Worm (Caenorhabditis elegans) whole organism, L3 larva: ENCODE measurements around the gene wdr-62.
A peak's percentile ranks its signal among the peaks of the same experiment; 100 is the strongest.

ENCODE experiments used
- R02D3.7 ChIP-seq: fragments of 150-350 bp; optimal IDR thresholded peaks from 2 replicates; lab custom pipeline; 2014; ENCODE audit warnings: missing biosample characterization, missing genetic modification characterization
- ama-1 ChIP-seq: fragments of 150-350 bp; optimal IDR thresholded peaks from 2 replicates; lab custom pipeline; 2018
- ceh-16 ChIP-seq: sonication (generic microtip); optimal IDR thresholded peaks from 2 replicates; lab custom pipeline; 2017; ENCODE audit warnings: missing biosample characterization, missing genetic modification characterization
- ceh-28 ChIP-seq: fragments of 150-350 bp; optimal IDR thresholded peaks from 2 replicates; lab custom pipeline; 2014; ENCODE audit warnings: missing biosample characterization, missing genetic modification reagents, missing genetic modification characterization
- ceh-82 ChIP-seq: fragments of 150-350 bp; optimal IDR thresholded peaks from 2 replicates; lab custom pipeline; 2014; ENCODE audit warnings: missing biosample characterization, missing genetic modification characterization
- ceh-9 ChIP-seq: sonication (generic microtip); optimal IDR thresholded peaks from 2 replicates; lab custom pipeline; 2018; ENCODE audit warnings: missing biosample characterization, missing genetic modification characterization
- egl-5 ChIP-seq: fragments of 150-350 bp; optimal IDR thresholded peaks from 2 replicates; lab custom pipeline; 2017; ENCODE audit warnings: missing biosample characterization, missing genetic modification reagents, missing genetic modification characterization, inconsistent platforms
- elt-1 ChIP-seq: fragments of 150-350 bp; optimal IDR thresholded peaks from 2 replicates; lab custom pipeline; 2014; ENCODE audit warnings: missing biosample characterization, missing genetic modification characterization
- elt-2 ChIP-seq: sonication (generic microtip); optimal IDR thresholded peaks from 2 replicates; lab custom pipeline; 2016; ENCODE audit warnings: missing genetic modification reagents, mild to moderate bottlenecking, missing genetic modification characterization, missing compliant biosample characterization
- fkh-10 ChIP-seq: sonication (generic microtip); optimal IDR thresholded peaks from 2 replicates; lab custom pipeline; 2017; ENCODE audit warnings: missing biosample characterization, missing genetic modification reagents, missing genetic modification characterization
- fos-1 ChIP-seq: fragments of 150-350 bp; optimal IDR thresholded peaks from 2 replicates; lab custom pipeline; 2014; ENCODE audit warnings: missing biosample characterization, missing genetic modification characterization
- hmg-11 ChIP-seq: sonication (generic microtip); optimal IDR thresholded peaks from 2 replicates; lab custom pipeline; 2016; ENCODE audit warnings: missing genetic modification characterization, missing compliant biosample characterization
- jun-1 ChIP-seq: fragments of 150-350 bp; optimal IDR thresholded peaks from 2 replicates; lab custom pipeline; 2014; ENCODE audit warnings: missing biosample characterization, missing genetic modification reagents, missing genetic modification characterization
- lin-15B ChIP-seq: fragments of 150-350 bp; optimal IDR thresholded peaks from 2 replicates; lab custom pipeline; 2014; ENCODE audit warnings: missing biosample characterization, missing genetic modification characterization
- mml-1 ChIP-seq: fragments of 150-350 bp; sonication (generic microtip); optimal IDR thresholded peaks from 3 replicates; lab custom pipeline; 2014; ENCODE audit warnings: missing biosample characterization, missing genetic modification characterization
- nfya-1 ChIP-seq: sonication (generic microtip); optimal IDR thresholded peaks from 2 replicates; lab custom pipeline; 2017; ENCODE audit warnings: missing genetic modification characterization, mild to moderate bottlenecking, missing compliant biosample characterization, antibody characterized with exemption, moderate library complexity; ENCODE audit not compliant: insufficient read depth
- nhr-11 ChIP-seq: fragments of 150-350 bp; optimal IDR thresholded peaks from 2 replicates; lab custom pipeline; 2014; ENCODE audit warnings: missing biosample characterization, missing genetic modification characterization
- nhr-12 ChIP-seq: fragments of 150-350 bp; optimal IDR thresholded peaks from 2 replicates; lab custom pipeline; 2014; ENCODE audit warnings: missing biosample characterization, missing genetic modification characterization
- nhr-23 ChIP-seq: fragments of 150-350 bp; optimal IDR thresholded peaks from 2 replicates; lab custom pipeline; 2014; ENCODE audit warnings: missing biosample characterization, missing genetic modification reagents, missing genetic modification characterization
- nhr-237 ChIP-seq: fragments of 150-350 bp; optimal IDR thresholded peaks from 2 replicates; lab custom pipeline; 2014; ENCODE audit warnings: missing biosample characterization, missing genetic modification characterization
- nhr-25 ChIP-seq: sonication (generic microtip); optimal IDR thresholded peaks from 2 replicates; lab custom pipeline; 2017; ENCODE audit warnings: missing biosample characterization, missing genetic modification characterization
- nhr-43 ChIP-seq: sonication (generic microtip); optimal IDR thresholded peaks from 2 replicates; lab custom pipeline; 2016; ENCODE audit warnings: mild to moderate bottlenecking, missing genetic modification characterization, missing compliant biosample characterization; ENCODE audit not compliant: poor library complexity, severe bottlenecking
- nhr-67 ChIP-seq: fragments of 150-350 bp; optimal IDR thresholded peaks from 2 replicates; lab custom pipeline; 2014; ENCODE audit warnings: missing biosample characterization, missing genetic modification characterization
- nhr-76 ChIP-seq: fragments of 150-350 bp; sonication (generic microtip); optimal IDR thresholded peaks from 5 replicates; lab custom pipeline; 2014; ENCODE audit warnings: missing biosample characterization, missing genetic modification characterization
- nhr-77 ChIP-seq: fragments of 150-350 bp; optimal IDR thresholded peaks from 2 replicates; lab custom pipeline; 2014; ENCODE audit warnings: missing biosample characterization, missing genetic modification characterization
- pha-4 ChIP-seq: fragments of 150-350 bp; optimal IDR thresholded peaks from 2 replicates; lab custom pipeline; 2014; ENCODE audit warnings: missing biosample characterization, missing genetic modification reagents, missing genetic modification characterization
- pqm-1 ChIP-seq: fragments of 150-350 bp; optimal IDR thresholded peaks from 2 replicates; lab custom pipeline; 2017; ENCODE audit warnings: missing biosample characterization, missing genetic modification characterization, inconsistent platforms
- sea-2 ChIP-seq: fragments of 150-350 bp; sonication (generic microtip); optimal IDR thresholded peaks from 4 replicates; lab custom pipeline; 2014; ENCODE audit warnings: missing biosample characterization, missing genetic modification reagents, missing genetic modification characterization
- skn-1 ChIP-seq: fragments of 150-350 bp; optimal IDR thresholded peaks from 2 replicates; lab custom pipeline; 2014; ENCODE audit warnings: missing biosample characterization, missing genetic modification characterization
- snpc-4 ChIP-seq: fragments of 150-350 bp; optimal IDR thresholded peaks from 2 replicates; lab custom pipeline; 2014; ENCODE audit warnings: missing biosample characterization, missing genetic modification characterization
- unc-39 ChIP-seq: sonication (generic microtip); optimal IDR thresholded peaks from 4 replicates; lab custom pipeline; 2017; ENCODE audit warnings: missing biosample characterization, missing genetic modification characterization
- unc-62 ChIP-seq: fragments of 150-350 bp; sonication (generic microtip); optimal IDR thresholded peaks from 4 replicates; lab custom pipeline; 2014; ENCODE audit warnings: missing biosample characterization, missing genetic modification reagents, missing genetic modification characterization
- zag-1 ChIP-seq: fragments of 150-350 bp; optimal IDR thresholded peaks from 2 replicates; lab custom pipeline; 2014; ENCODE audit warnings: missing biosample characterization, missing genetic modification characterization
- ztf-11 ChIP-seq: fragments of 150-350 bp; optimal IDR thresholded peaks from 2 replicates; lab custom pipeline; 2014; ENCODE audit warnings: missing biosample characterization, missing genetic modification characterization
- ztf-4 ChIP-seq: fragments of 150-350 bp; optimal IDR thresholded peaks from 2 replicates; lab custom pipeline; 2014; ENCODE audit warnings: missing biosample characterization, missing genetic modification characterization

The wdr-62 gene

DNA sequence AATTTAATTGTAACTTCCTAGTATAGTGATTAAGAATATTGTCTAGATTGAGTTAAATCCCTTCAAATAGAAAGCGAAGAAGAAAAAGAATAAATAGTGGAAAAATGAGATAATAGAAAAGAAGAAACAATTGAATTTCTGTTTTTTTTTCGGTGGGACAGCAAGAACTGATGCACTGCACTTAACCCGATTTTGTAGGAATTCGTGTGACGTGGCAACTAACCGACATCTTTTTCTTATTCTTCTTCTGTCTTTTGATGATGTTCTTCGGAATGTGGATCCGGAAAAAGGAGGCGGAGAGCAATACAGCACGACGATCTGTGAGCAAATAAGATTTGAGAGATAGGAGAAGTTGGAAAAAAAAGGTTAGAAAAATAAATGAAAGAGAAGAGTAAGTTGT is 35.0 kb upstream of the wdr-62 start:
- TF ChIP-seq nhr-43 (tag; lab: Kevin White, UChicago) (no peak), nhr-23 (tag; lab: Kevin White, UChicago) (no peak), fkh-10 (GFP tag; lab: Kevin White, UChicago) (peak; percentile 42)

ce11 chrV:9414516-9414915 is 29.3 kb upstream of the wdr-62 start, which contains the start of gene F36D4.4:
TSS of gene F36D4.4 (minus strand) at chrV:9414616.
- no peak for TF ChIP-seq unc-39
- no peak for TF ChIP-seq snpc-4 (tag; lab: Kevin White, UChicago)
- no peak for TF ChIP-seq fos-1 (tag; lab: Kevin White, UChicago)
- no peak for TF ChIP-seq ama-1 (lab: Kevin White, UChicago)
- no peak for TF ChIP-seq nhr-25 (tag; lab: Kevin White, UChicago)
- TF ChIP-seq ceh-16 (tag; lab: Kevin White, UChicago), result no peak
- no peak for TF ChIP-seq jun-1 (tag; lab: Kevin White, UChicago)
- no peak for TF ChIP-seq unc-62 (GFP tag; lab: Kevin White, UChicago)
- TF ChIP-seq nhr-237, result no peak
- no peak for TF ChIP-seq nhr-67 (tag; lab: Kevin White, UChicago)
- no peak for TF ChIP-seq ceh-28 (tag; lab: Kevin White, UChicago)
- no peak for TF ChIP-seq nhr-77 (tag; lab: Kevin White, UChicago)
- TF ChIP-seq lin-15B (tag; lab: Kevin White, UChicago), result no peak
- TF ChIP-seq elt-2 (tag; lab: Kevin White, UChicago), result no peak

DNA sequence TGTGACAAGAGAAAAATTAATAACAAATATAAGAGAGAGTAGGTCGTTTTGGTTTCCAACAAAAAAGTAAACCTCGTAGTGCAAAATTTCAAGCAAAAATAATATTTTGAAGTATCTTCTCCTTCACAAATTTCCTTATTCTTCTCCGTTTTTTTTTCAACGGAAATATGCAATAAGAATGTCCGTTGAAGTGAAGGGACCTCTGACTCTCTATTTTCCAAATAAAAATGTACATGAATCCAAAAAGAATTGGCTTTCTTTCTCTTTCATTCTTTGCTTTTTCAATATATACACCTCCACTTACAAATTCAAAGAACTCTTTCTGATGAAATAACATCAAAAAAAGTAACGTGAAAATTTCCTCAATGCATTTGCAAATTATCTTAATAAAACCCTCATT is 27.2 kb upstream of the wdr-62 start, which contains the start of gene F36D4.1:
F36D4.1 (plus strand) TSS at position 301 of the 400 bp plus-strand sequence.
- TF ChIP-seq elt-1 (tag; lab: Kevin White, UChicago), result no peak
- TF ChIP-seq skn-1 (tag; lab: Kevin White, UChicago), result no peak
- no peak for TF ChIP-seq ceh-82 (tag; lab: Kevin White, UChicago)
- no peak for TF ChIP-seq nhr-11 (tag; lab: Kevin White, UChicago)
- no peak for TF ChIP-seq R02D3.7 (tag; lab: Kevin White, UChicago)
- TF ChIP-seq pqm-1 (tag; lab: Kevin White, UChicago), result no peak
- no peak for TF ChIP-seq lin-15B (tag; lab: Kevin White, UChicago)
- TF ChIP-seq ceh-9 (tag; lab: Kevin White, UChicago), result no peak
- TF ChIP-seq zag-1 (tag; lab: Kevin White, UChicago), result no peak
- TF ChIP-seq ceh-28 (tag; lab: Kevin White, UChicago), result no peak
- TF ChIP-seq nhr-76, result no peak
- no peak for TF ChIP-seq sea-2 (GFP tag; lab: Kevin White, UChicago)
- no peak for TF ChIP-seq hmg-11 (tag; lab: Kevin White, UChicago)
- no peak for TF ChIP-seq ztf-11 (tag; lab: Kevin White, UChicago)
- TF ChIP-seq nhr-12, result no peak
- no peak for TF ChIP-seq egl-5 (tag; lab: Kevin White, UChicago)
- TF ChIP-seq mml-1 (tag; lab: Kevin White, UChicago), result no peak
- TF ChIP-seq ztf-4 (tag; lab: Kevin White, UChicago), result no peak
- no peak for TF ChIP-seq nhr-237
- no peak for TF ChIP-seq fkh-10 (GFP tag; lab: Kevin White, UChicago)

DNA sequence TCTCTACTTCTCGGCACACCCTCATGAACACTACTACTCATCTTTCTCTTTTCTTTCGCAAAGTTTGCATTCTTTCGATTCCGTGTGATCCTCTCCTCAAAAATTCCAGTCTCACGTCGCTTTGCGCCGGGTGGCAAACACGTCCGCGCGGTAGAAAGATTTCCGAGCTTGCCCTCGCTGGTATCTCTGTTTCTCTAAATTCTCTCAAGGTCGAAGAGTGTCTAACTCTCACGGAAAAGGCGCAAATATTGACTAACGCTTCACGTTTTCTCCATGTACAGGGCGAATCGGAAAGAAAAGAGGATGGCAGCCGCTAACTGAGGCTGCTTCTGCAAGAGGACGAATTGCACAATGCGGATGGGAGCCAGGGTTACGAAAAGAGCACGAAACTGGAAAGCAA is 21.1 kb upstream of the wdr-62 start:
- TF ChIP-seq nhr-25 (tag; lab: Kevin White, UChicago) (peak; percentile 40), nfya-1 (tag; lab: Kevin White, UChicago) (peak; percentile 15), pha-4 (tag; lab: Kevin White, UChicago) (peak; percentile 30), hmg-11 (tag; lab: Kevin White, UChicago) (peak; percentile 54), elt-2 (tag; lab: Kevin White, UChicago) (no peak), elt-1 (tag; lab: Kevin White, UChicago) (no peak)

ce11 chrV:9423539-9423938 is 20.3 kb upstream of the wdr-62 start:
- peak; percentile 24 for TF ChIP-seq nhr-25 (tag; lab: Kevin White, UChicago)
- TF ChIP-seq nhr-67 (tag; lab: Kevin White, UChicago), result no peak
